Fruit fly (Drosophila melanogaster) whole organism, embryonic: ENCODE results near the gene SecCl.

Source experiments
- Bgb ChIP-seq: fragments of 200-800 bp; sonication (Bioruptor generic); IDR thresholded peaks from 2 replicates; pipeline ENCODE4 v1.3.6; 2022; ENCODE audit warnings: missing biosample characterization, missing genetic modification characterization; ENCODE audit not compliant: partially characterized antibody
- Bteb2 ChIP-seq: fragments of 200-800 bp; sonication (Bioruptor generic); optimal IDR thresholded peaks from 2 replicates; lab custom pipeline; 2016; ENCODE audit warnings: missing biosample characterization, missing genetic modification characterization
- CG10209 ChIP-seq: fragments of 200-800 bp; sonication (Bioruptor generic); optimal IDR thresholded peaks from 3 replicates; lab custom pipeline; 2017; ENCODE audit warnings: missing biosample characterization, mild to moderate bottlenecking, missing genetic modification characterization, missing genetic modification reagents
- CG12659 ChIP-seq: fragments of 200-800 bp; sonication (Bioruptor generic); optimal IDR thresholded peaks from 3 replicates; lab custom pipeline; 2017; ENCODE audit warnings: mild to moderate bottlenecking, missing biosample characterization, missing genetic modification reagents, missing genetic modification characterization
- CG12769 ChIP-seq: fragments of 200-800 bp; sonication (Bioruptor generic); optimal IDR thresholded peaks from 2 replicates; lab custom pipeline; 2019; ENCODE audit warnings: missing biosample characterization, mild to moderate bottlenecking, missing genetic modification characterization, moderate library complexity
- CG13424 ChIP-seq: fragments of 200-800 bp; sonication (Bioruptor generic); optimal IDR thresholded peaks from 2 replicates; lab custom pipeline; 2019; ENCODE audit warnings: missing biosample characterization, mild to moderate bottlenecking, missing genetic modification characterization, moderate library complexity
- CG13894 ChIP-seq: fragments of 200-800 bp; sonication (Bioruptor generic); optimal IDR thresholded peaks from 3 replicates; lab custom pipeline; 2018; ENCODE audit warnings: missing biosample characterization, mild to moderate bottlenecking, missing genetic modification characterization, moderate library complexity
- CG14050 ChIP-seq: fragments of 200-800 bp; sonication (Bioruptor generic); IDR thresholded peaks from 3 replicates; pipeline ENCODE4 v1.3.6; 2022; ENCODE audit warnings: missing biosample characterization, missing genetic modification characterization
- CG15514 ChIP-seq: fragments of 200-800 bp; sonication (Bioruptor generic); optimal IDR thresholded peaks from 3 replicates; lab custom pipeline; 2017; ENCODE audit warnings: missing biosample characterization, missing genetic modification characterization, mild to moderate bottlenecking, moderate library complexity, missing genetic modification reagents
- CG15601 ChIP-seq: fragments of 200-800 bp; sonication (Bioruptor generic); optimal IDR thresholded peaks from 3 replicates; lab custom pipeline; 2019; ENCODE audit warnings: missing biosample characterization, mild to moderate bottlenecking, missing genetic modification characterization, moderate library complexity
- CG16813 ChIP-seq: fragments of 200-800 bp; sonication (Bioruptor generic); IDR thresholded peaks from 3 replicates; pipeline ENCODE4 v1.3.6; 2022; ENCODE audit warnings: missing biosample characterization, missing genetic modification characterization; ENCODE audit not compliant: partially characterized antibody
- CG16815 ChIP-seq: fragments of 200-800 bp; sonication (Bioruptor generic); optimal IDR thresholded peaks from 3 replicates; lab custom pipeline; 2017; ENCODE audit warnings: missing biosample characterization, mild to moderate bottlenecking, missing genetic modification characterization
- CG17328 ChIP-seq: fragments of 200-800 bp; sonication (Bioruptor generic); IDR thresholded peaks from 2 replicates; pipeline ENCODE4 v1.3.6; 2022; ENCODE audit warnings: missing biosample characterization, missing genetic modification characterization
- CG17385 ChIP-seq: fragments of 200-800 bp; sonication (Bioruptor generic); optimal IDR thresholded peaks from 3 replicates; lab custom pipeline; 2018; ENCODE audit warnings: missing biosample characterization, mild to moderate bottlenecking, missing genetic modification characterization
- CG17912 ChIP-seq: fragments of 200-800 bp; sonication (Bioruptor generic); optimal IDR thresholded peaks from 2 replicates; lab custom pipeline; 2018; ENCODE audit warnings: missing biosample characterization, mild to moderate bottlenecking, missing genetic modification characterization
- CG2678 ChIP-seq: fragments of 200-800 bp; sonication (Bioruptor generic); optimal IDR thresholded peaks from 3 replicates; lab custom pipeline; 2019; ENCODE audit warnings: missing biosample characterization, mild to moderate bottlenecking, missing genetic modification characterization, moderate library complexity
- CG3847 ChIP-seq: fragments of 200-800 bp; sonication (Bioruptor generic); IDR thresholded peaks from 2 replicates; pipeline ENCODE4 v1.3.6; 2022; ENCODE audit warnings: missing biosample characterization, missing genetic modification characterization
- CG5180 ChIP-seq: fragments of 200-800 bp; sonication (Bioruptor generic); optimal IDR thresholded peaks from 3 replicates; lab custom pipeline; 2017; ENCODE audit warnings: missing biosample characterization, missing genetic modification characterization, mild to moderate bottlenecking, moderate library complexity, missing genetic modification reagents
- CG8478 ChIP-seq: fragments of >200 bp; optimal IDR thresholded peaks from 2 replicates; lab custom pipeline; 2018
- CG9797 ChIP-seq: fragments of 200-800 bp; sonication (Bioruptor generic); optimal IDR thresholded peaks from 3 replicates; lab custom pipeline; 2018; ENCODE audit warnings: missing biosample characterization, mild to moderate bottlenecking, missing genetic modification characterization
- CrebB ChIP-seq: fragments of 200-800 bp; sonication (Bioruptor generic); optimal IDR thresholded peaks from 3 replicates; lab custom pipeline; 2018; ENCODE audit warnings: missing biosample characterization, mild to moderate bottlenecking, missing genetic modification characterization
- Dek ChIP-seq: fragments of 200-800 bp; sonication (Bioruptor generic); optimal IDR thresholded peaks from 3 replicates; lab custom pipeline; 2019; ENCODE audit warnings: missing biosample characterization, mild to moderate bottlenecking, missing genetic modification characterization, moderate library complexity
- Dref ChIP-seq: fragments of 200-800 bp; sonication (Bioruptor generic); IDR thresholded peaks from 2 replicates; pipeline ENCODE4 v1.3.6; 2022; ENCODE audit warnings: missing biosample characterization, missing genetic modification characterization
- Ets65A ChIP-seq: fragments of 200-800 bp; sonication (Bioruptor generic); peaks from one replicate; lab custom pipeline; 2016; ENCODE audit warnings: missing biosample characterization, missing genetic modification characterization
- Fer1 ChIP-seq: fragments of 200-800 bp; sonication (Bioruptor generic); optimal IDR thresholded peaks from 2 replicates; lab custom pipeline; 2017; ENCODE audit warnings: missing biosample characterization, mild to moderate bottlenecking, missing genetic modification characterization
- HLH54F ChIP-seq: fragments of 200-800 bp; sonication (Bioruptor generic); optimal IDR thresholded peaks from 3 replicates; lab custom pipeline; 2016; ENCODE audit warnings: missing biosample characterization, missing genetic modification characterization
- Hand ChIP-seq: fragments of 200-800 bp; sonication (Bioruptor generic); optimal IDR thresholded peaks from 2 replicates; lab custom pipeline; 2017; ENCODE audit warnings: mild to moderate bottlenecking, missing biosample characterization, missing genetic modification reagents, missing genetic modification characterization
- HmgD ChIP-seq: fragments of 200-800 bp; sonication (Bioruptor generic); optimal IDR thresholded peaks from 3 replicates; lab custom pipeline; 2016; ENCODE audit warnings: missing biosample characterization, missing genetic modification characterization
- HmgZ ChIP-seq: fragments of 200-800 bp; sonication (Bioruptor generic); optimal IDR thresholded peaks from 2 replicates; lab custom pipeline; 2018; ENCODE audit warnings: missing biosample characterization, mild to moderate bottlenecking, missing genetic modification characterization
- Hmr ChIP-seq: fragments of 200-800 bp; sonication (Bioruptor generic); optimal IDR thresholded peaks from 3 replicates; lab custom pipeline; 2017; ENCODE audit warnings: mild to moderate bottlenecking, missing biosample characterization, missing genetic modification reagents, missing genetic modification characterization
- Hsf ChIP-seq: fragments of 200-800 bp; sonication (Bioruptor generic); optimal IDR thresholded peaks from 3 replicates; lab custom pipeline; 2016; ENCODE audit warnings: missing biosample characterization, missing genetic modification characterization
- Nf-YA ChIP-seq: fragments of 200-800 bp; sonication (Bioruptor generic); IDR thresholded peaks from 2 replicates; pipeline ENCODE4 v1.3.6; 2022; ENCODE audit warnings: missing biosample characterization, missing genetic modification characterization
- Nf-YB ChIP-seq: fragments of 200-800 bp; sonication (Bioruptor generic); optimal IDR thresholded peaks from 3 replicates; lab custom pipeline; 2019; ENCODE audit warnings: missing biosample characterization, mild to moderate bottlenecking, missing genetic modification characterization, moderate library complexity
- bbx ChIP-seq: fragments of 200-800 bp; sonication (Bioruptor generic); IDR thresholded peaks from 2 replicates; pipeline ENCODE4 v1.3.6; 2022; ENCODE audit warnings: missing biosample characterization, missing genetic modification characterization; ENCODE audit not compliant: partially characterized antibody
- bigmax ChIP-seq: fragments of 200-800 bp; sonication (Bioruptor generic); optimal IDR thresholded peaks from 2 replicates; lab custom pipeline; 2018; ENCODE audit warnings: missing biosample characterization, mild to moderate bottlenecking, missing genetic modification characterization
- bowl ChIP-seq: fragments of 200-800 bp; sonication (Bioruptor generic); IDR thresholded peaks from 2 replicates; pipeline ENCODE4 v1.3.6; 2022; ENCODE audit warnings: missing biosample characterization, missing genetic modification characterization
- caup ChIP-seq: fragments of 200-800 bp; sonication (Bioruptor generic); optimal IDR thresholded peaks from 3 replicates; lab custom pipeline; 2017; ENCODE audit warnings: missing biosample characterization, mild to moderate bottlenecking, missing genetic modification characterization, moderate library complexity; ENCODE audit not compliant: severe bottlenecking
- ftz-f1 ChIP-seq: fragments of 200-800 bp; sonication (Bioruptor generic); optimal IDR thresholded peaks from 2 replicates; lab custom pipeline; 2016; ENCODE audit warnings: missing biosample characterization, missing genetic modification characterization
- grau ChIP-seq: fragments of 200-800 bp; optimal IDR thresholded peaks from 3 replicates; lab custom pipeline; 2019; ENCODE audit warnings: missing biosample characterization, mild to moderate bottlenecking, missing genetic modification characterization, moderate library complexity
- hbn ChIP-seq: fragments of 200-800 bp; sonication (Bioruptor generic); IDR thresholded peaks from 2 replicates; pipeline ENCODE4 v1.3.6; 2022; ENCODE audit warnings: missing biosample characterization, missing genetic modification characterization; ENCODE audit not compliant: partially characterized antibody
- her ChIP-seq: fragments of 200-800 bp; sonication (Bioruptor generic); optimal IDR thresholded peaks from 2 replicates; lab custom pipeline; 2016; ENCODE audit warnings: missing biosample characterization, missing genetic modification characterization
- inv ChIP-seq: fragments of 200-800 bp; sonication (Bioruptor generic); IDR thresholded peaks from 2 replicates; pipeline ENCODE4 v1.3.6; 2022; ENCODE audit warnings: missing biosample characterization, missing genetic modification characterization; ENCODE audit not compliant: partially characterized antibody
- ranshi ChIP-seq: fragments of 200-800 bp; sonication (Bioruptor generic); IDR thresholded peaks from 2 replicates; pipeline ENCODE4 v1.3.6; 2022; ENCODE audit warnings: missing biosample characterization, missing genetic modification characterization
- sd ChIP-seq: fragments of 200-800 bp; sonication (Bioruptor generic); optimal IDR thresholded peaks from 3 replicates; lab custom pipeline; 2018; ENCODE audit warnings: missing biosample characterization, mild to moderate bottlenecking, missing genetic modification characterization, moderate library complexity
- sna ChIP-seq: fragments of 200-800 bp; sonication (Bioruptor generic); IDR thresholded peaks from 2 replicates; pipeline ENCODE4 v1.3.6; 2022; ENCODE audit warnings: missing biosample characterization, missing genetic modification characterization; ENCODE audit not compliant: partially characterized antibody
- tin ChIP-seq: fragments of 200-800 bp; sonication (Bioruptor generic); optimal IDR thresholded peaks from 3 replicates; lab custom pipeline; 2016; ENCODE audit warnings: missing biosample characterization, missing genetic modification characterization
- vnd ChIP-seq: fragments of 200-800 bp; sonication (Bioruptor generic); IDR thresholded peaks from 3 replicates; pipeline ENCODE4 v1.3.6; 2022; ENCODE audit warnings: missing biosample characterization, missing genetic modification characterization; ENCODE audit not compliant: partially characterized antibody
- z ChIP-seq: fragments of 200-800 bp; sonication (Bioruptor generic); IDR thresholded peaks from 3 replicates; pipeline ENCODE4 v1.3.6; 2022; ENCODE audit warnings: missing biosample characterization, missing genetic modification characterization

SecCl gene

dm6 chr3L:17473889-17474288 lies 4.0 kb downstream of the SecCl start:
- TF ChIP-seq CG10209, result no peak
- TF ChIP-seq HmgZ (tag; lab: Kevin White, UChicago), result no peak
- TF ChIP-seq Nf-YA (GFP tag; lab: Robert Waterston, UW), result no peak
- no peak for TF ChIP-seq tin (GFP tag; lab: Kevin White, UChicago)
- TF ChIP-seq Ets65A (GFP tag; lab: Kevin White, UChicago), result peak; percentile 60
- no peak for TF ChIP-seq her (GFP tag; lab: Kevin White, UChicago)
- TF ChIP-seq Hand (GFP tag; lab: Kevin White, UChicago), result no peak
- no peak for TF ChIP-seq z
- TF ChIP-seq CG8478, result peak; percentile 73
- TF ChIP-seq sna (GFP tag; lab: Robert Waterston, UW), result no peak
- no peak for TF ChIP-seq Bteb2
- no peak for TF ChIP-seq vnd (GFP tag; lab: Robert Waterston, UW)
- no peak for TF ChIP-seq HLH54F (GFP tag; lab: Kevin White, UChicago)
- no peak for TF ChIP-seq bowl (GFP tag; lab: Robert Waterston, UW)

DNA sequence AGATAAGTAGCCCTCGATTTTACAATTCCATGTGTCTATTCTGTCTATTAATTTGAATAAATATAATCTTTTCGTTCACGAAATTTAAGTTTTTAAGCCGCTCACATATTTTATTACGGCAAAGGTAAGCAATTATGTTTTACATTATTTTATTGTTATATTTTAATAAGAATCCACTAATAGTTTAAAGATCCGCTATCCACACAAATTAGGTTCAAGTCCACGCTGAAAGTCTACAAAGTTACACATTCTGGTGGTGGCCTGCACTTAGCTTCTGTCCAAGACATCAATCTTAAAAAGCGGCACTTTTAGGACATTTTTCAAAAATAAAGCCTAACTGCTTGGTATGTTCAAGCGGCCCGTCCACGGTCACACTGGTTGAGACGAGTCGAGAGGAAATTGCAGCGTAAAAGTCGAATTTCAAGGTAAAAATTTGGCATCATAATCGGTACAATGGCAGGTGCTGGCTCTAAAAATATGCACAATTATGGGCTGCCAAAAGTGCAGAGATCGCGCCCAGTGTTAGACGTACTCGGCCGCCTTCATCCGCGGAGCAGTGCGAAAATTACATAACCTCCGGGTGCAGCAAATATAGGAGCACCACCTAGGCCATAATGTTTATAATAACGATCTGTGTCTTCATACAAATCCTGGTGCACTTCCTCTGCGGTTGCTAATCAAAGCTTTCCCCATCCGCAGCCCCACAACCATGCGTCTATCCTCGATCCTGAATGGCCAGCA lies 5.0 kb downstream of the SecCl start, which contains the start of the genes UQCR-Q and CG46525:
UQCR-Q (plus strand) TSS at position 51 of the 741 bp plus-strand sequence.
CG46525 (plus strand) TSS at position 510 of the 741 bp plus-strand sequence.
- TF ChIP-seq Dref (GFP tag; lab: Robert Waterston, UW), result peak; percentile 39
- no peak for TF ChIP-seq CG2678 (tag; lab: Kevin White, UChicago)
- peak; percentile 48 for TF ChIP-seq CG12769 (tag; lab: Kevin White, UChicago)
- TF ChIP-seq grau, result peak; percentile 15
- no peak for TF ChIP-seq CG5180 (GFP tag; lab: Kevin White, UChicago)
- 0 out of 2 replicates have a peak, but pooled peaks have one; percentile 39 for TF ChIP-seq hbn
- no peak for TF ChIP-seq CG14050 (GFP tag; lab: Robert Waterston, UW)
- no peak for TF ChIP-seq inv (GFP tag; lab: Robert Waterston, UW)
- peak; percentile 69 for TF ChIP-seq sd
- TF ChIP-seq HmgD (GFP tag; lab: Kevin White, UChicago), result peak; percentile 8
- TF ChIP-seq Hsf (GFP tag; lab: Kevin White, UChicago), result no peak
- TF ChIP-seq bigmax (GFP tag; lab: Kevin White, UChicago), result peak; percentile 66
- TF ChIP-seq ftz-f1 (GFP tag; lab: Kevin White, UChicago), result peak; percentile 80
- TF ChIP-seq CG3847 (GFP tag; lab: Robert Waterston, UW), result peak; percentile 18; the same call in 1 of the 2 replicates
- TF ChIP-seq CG15601 (tag; lab: Kevin White, UChicago), result peak; percentile 58
- peak; percentile 48 for TF ChIP-seq CG16813
- no peak for TF ChIP-seq ranshi (GFP tag; lab: Robert Waterston, UW)
- peak; percentile 16 for TF ChIP-seq Fer1
- TF ChIP-seq CG16815 (GFP tag; lab: Kevin White, UChicago), result no peak
- peak; percentile 33 for TF ChIP-seq CrebB (tag; lab: Kevin White, UChicago)
- TF ChIP-seq CG17328 (GFP tag; lab: Robert Waterston, UW), result no peak
- no peak for TF ChIP-seq caup (GFP tag; lab: Kevin White, UChicago)
- TF ChIP-seq CG12659, result peak; percentile 71
- peak; percentile 50 for TF ChIP-seq Dek (tag; lab: Kevin White, UChicago)
- peak; percentile 51 for TF ChIP-seq Bgb (GFP tag; lab: Robert Waterston, UW)
- TF ChIP-seq CG9797 (GFP tag; lab: Kevin White, UChicago), result peak; percentile 93
- TF ChIP-seq bbx (GFP tag; lab: Robert Waterston, UW), result peak; percentile 45; the same call in 1 of the 2 replicates
- peak; percentile 78 for TF ChIP-seq Hmr
- peak; percentile 70 for TF ChIP-seq CG17912 (GFP tag; lab: Kevin White, UChicago)
- peak; percentile 33 for TF ChIP-seq CG13894 (tag; lab: Kevin White, UChicago)
- TF ChIP-seq CG15514 (GFP tag; lab: Kevin White, UChicago), result peak; percentile 74
- peak; percentile 13 for TF ChIP-seq Nf-YB
- TF ChIP-seq CG13424 (tag; lab: Kevin White, UChicago), result peak; percentile 12
- no peak for TF ChIP-seq CG17385 (GFP tag; lab: Kevin White, UChicago)
